Fruit fly (Drosophila melanogaster) whole organism, prepupa: ENCODE results near the gene CG32374.

ENCODE experiments used
- Blimp-1 ChIP-seq: fragments of 200-800 bp; sonication (Bioruptor generic); optimal IDR thresholded peaks from 3 replicates; lab custom pipeline; 2017; ENCODE audit warnings: missing biosample characterization, missing genetic modification characterization, mild to moderate bottlenecking, moderate library complexity, missing genetic modification reagents
- CG10631 ChIP-seq: fragments of 200-800 bp; sonication (Bioruptor generic); optimal IDR thresholded peaks from 2 replicates; lab custom pipeline; 2016; ENCODE audit warnings: missing biosample characterization, missing genetic modification characterization
- CG10669 ChIP-seq: fragments of 200-800 bp; sonication (Bioruptor generic); optimal IDR thresholded peaks from 3 replicates; lab custom pipeline; 2018; ENCODE audit warnings: missing biosample characterization, mild to moderate bottlenecking, missing genetic modification characterization, moderate library complexity
- CG11294 ChIP-seq: fragments of 200-800 bp; sonication (Bioruptor generic); IDR thresholded peaks from 2 replicates; pipeline ENCODE4 v1.3.6; 2022; ENCODE audit warnings: missing biosample characterization, missing genetic modification characterization
- CG11762 ChIP-seq: fragments of 200-800 bp; sonication (Bioruptor generic); optimal IDR thresholded peaks from 3 replicates; lab custom pipeline; 2016; ENCODE audit warnings: missing biosample characterization, missing genetic modification characterization; ENCODE audit not compliant: insufficient read depth
- CG11902 ChIP-seq: fragments of 200-800 bp; sonication (Bioruptor generic); optimal IDR thresholded peaks from 3 replicates; lab custom pipeline; 2016; ENCODE audit warnings: missing biosample characterization, missing genetic modification characterization
- CG15336 ChIP-seq: fragments of 200-800 bp; sonication (Bioruptor generic); IDR thresholded peaks from 2 replicates; pipeline ENCODE4 v1.3.6; 2022; ENCODE audit warnings: missing biosample characterization, missing genetic modification characterization
- CG16779 ChIP-seq: fragments of 200-800 bp; sonication (Bioruptor generic); optimal IDR thresholded peaks from 3 replicates; lab custom pipeline; 2017; ENCODE audit warnings: missing biosample characterization, mild to moderate bottlenecking, missing genetic modification characterization
- CG3032 ChIP-seq: fragments of 200-800 bp; optimal IDR thresholded peaks from 2 replicates; lab custom pipeline; 2019; ENCODE audit warnings: missing biosample characterization, mild to moderate bottlenecking, missing genetic modification characterization, moderate library complexity
- CG31627 ChIP-seq: fragments of 200-800 bp; sonication (Bioruptor generic); optimal IDR thresholded peaks from 3 replicates; lab custom pipeline; 2016; ENCODE audit warnings: missing biosample characterization, missing genetic modification characterization
- CG32006 ChIP-seq: fragments of 200-800 bp; sonication (Bioruptor generic); optimal IDR thresholded peaks from 3 replicates; lab custom pipeline; 2017; ENCODE audit warnings: missing biosample characterization, mild to moderate bottlenecking, missing genetic modification characterization
- CG34406 ChIP-seq: fragments of 200-800 bp; sonication (Bioruptor generic); optimal IDR thresholded peaks from 3 replicates; lab custom pipeline; 2016; ENCODE audit warnings: missing biosample characterization, missing genetic modification characterization
- CG3919 ChIP-seq: fragments of 200-800 bp; sonication (Bioruptor generic); optimal IDR thresholded peaks from 3 replicates; lab custom pipeline; 2016; ENCODE audit warnings: missing biosample characterization, missing genetic modification characterization
- CG6163 ChIP-seq: fragments of 200-800 bp; sonication (Bioruptor generic); IDR thresholded peaks from 3 replicates; pipeline ENCODE4 v1.3.6; 2022; ENCODE audit warnings: missing biosample characterization, missing genetic modification characterization
- CG6276 ChIP-seq: fragments of 200-800 bp; sonication (Bioruptor generic); optimal IDR thresholded peaks from 2 replicates; lab custom pipeline; 2017; ENCODE audit warnings: missing biosample characterization, mild to moderate bottlenecking, missing genetic modification characterization
- CG6792 ChIP-seq: fragments of 200-800 bp; sonication (Bioruptor generic); optimal IDR thresholded peaks from 3 replicates; lab custom pipeline; 2016; ENCODE audit warnings: missing biosample characterization, missing genetic modification characterization
- CG6808 ChIP-seq: fragments of 200-800 bp; sonication (Bioruptor generic); optimal IDR thresholded peaks from 3 replicates; lab custom pipeline; 2017; ENCODE audit warnings: missing biosample characterization, missing genetic modification characterization, mild to moderate bottlenecking, moderate library complexity, missing genetic modification reagents
- CG6854 ChIP-seq: fragments of 200-800 bp; sonication (Bioruptor generic); optimal IDR thresholded peaks from 2 replicates; lab custom pipeline; 2017; ENCODE audit warnings: missing biosample characterization, mild to moderate bottlenecking, missing genetic modification characterization
- CG7368 ChIP-seq: fragments of 200-800 bp; sonication (Bioruptor generic); optimal IDR thresholded peaks from 3 replicates; lab custom pipeline; 2016; ENCODE audit warnings: missing biosample characterization, missing genetic modification characterization
- CG8319 ChIP-seq: fragments of 200-800 bp; sonication (Bioruptor generic); optimal IDR thresholded peaks from 3 replicates; lab custom pipeline; 2016; ENCODE audit warnings: missing biosample characterization, missing genetic modification characterization
- CG8632 ChIP-seq: fragments of 200-800 bp; sonication (Bioruptor generic); optimal IDR thresholded peaks from 3 replicates; lab custom pipeline; 2016; ENCODE audit warnings: missing biosample characterization, missing genetic modification characterization
- CG9139 ChIP-seq: fragments of 200-800 bp; sonication (Bioruptor generic); optimal IDR thresholded peaks from 3 replicates; lab custom pipeline; 2017; ENCODE audit warnings: missing biosample characterization, mild to moderate bottlenecking, missing genetic modification characterization
- Eip78C ChIP-seq: fragments of 200-800 bp; sonication (Bioruptor generic); peaks from one replicate; lab custom pipeline; 2016; ENCODE audit warnings: missing biosample characterization, missing genetic modification characterization
- Eip93F ChIP-seq: fragments of 200-800 bp; sonication (Bioruptor generic); optimal IDR thresholded peaks from 2 replicates; lab custom pipeline; 2016; ENCODE audit warnings: missing biosample characterization, mild to moderate bottlenecking, missing genetic modification characterization
- Ets21C ChIP-seq: fragments of 200-800 bp; sonication (Bioruptor generic); optimal IDR thresholded peaks from 3 replicates; lab custom pipeline; 2016; ENCODE audit warnings: missing biosample characterization, missing genetic modification characterization
- Ets96B ChIP-seq: fragments of 200-800 bp; optimal IDR thresholded peaks from 2 replicates; lab custom pipeline; 2019; ENCODE audit warnings: missing biosample characterization, mild to moderate bottlenecking, missing genetic modification characterization, moderate library complexity
- Gug ChIP-seq: fragments of 200-800 bp; sonication (Bioruptor generic); IDR thresholded peaks from 2 replicates; pipeline ENCODE4 v1.3.6; 2022; ENCODE audit warnings: missing biosample characterization, missing genetic modification characterization
- Hr39 ChIP-seq: fragments of 200-800 bp; sonication (Bioruptor generic); optimal IDR thresholded peaks from 2 replicates; lab custom pipeline; 2016; ENCODE audit warnings: missing biosample characterization, missing genetic modification characterization
- Hr4 ChIP-seq: fragments of 200-800 bp; sonication (Bioruptor generic); optimal IDR thresholded peaks from 3 replicates; lab custom pipeline; 2016; ENCODE audit warnings: missing biosample characterization, missing genetic modification characterization
- Lpt ChIP-seq: fragments of 200-800 bp; sonication (Bioruptor generic); optimal IDR thresholded peaks from 3 replicates; lab custom pipeline; 2016; ENCODE audit warnings: missing biosample characterization, missing genetic modification characterization
- Met ChIP-seq: fragments of 200-800 bp; sonication (Bioruptor generic); optimal IDR thresholded peaks from 3 replicates; lab custom pipeline; 2016; ENCODE audit warnings: missing biosample characterization, missing genetic modification characterization
- OdsH ChIP-seq: fragments of 200-800 bp; sonication (Bioruptor generic); optimal IDR thresholded peaks from 3 replicates; lab custom pipeline; 2016; ENCODE audit warnings: missing biosample characterization, missing genetic modification characterization
- Smox ChIP-seq: fragments of 200-800 bp; sonication (Bioruptor generic); optimal IDR thresholded peaks from 3 replicates; lab custom pipeline; 2016; ENCODE audit warnings: missing biosample characterization, missing genetic modification characterization
- Sox102F ChIP-seq: fragments of 200-800 bp; sonication (Bioruptor generic); optimal IDR thresholded peaks from 2 replicates; lab custom pipeline; 2016; ENCODE audit warnings: missing biosample characterization, mild to moderate bottlenecking, missing genetic modification characterization
- Sox14 ChIP-seq: fragments of 200-800 bp; sonication (Bioruptor generic); optimal IDR thresholded peaks from 3 replicates; lab custom pipeline; 2016; ENCODE audit warnings: missing biosample characterization, missing genetic modification characterization
- Sox15 ChIP-seq: fragments of 200-800 bp; sonication (Bioruptor generic); optimal IDR thresholded peaks from 3 replicates; lab custom pipeline; 2016; ENCODE audit warnings: missing biosample characterization, missing genetic modification characterization
- achi ChIP-seq: fragments of 200-800 bp; sonication (Bioruptor generic); optimal IDR thresholded peaks from 3 replicates; lab custom pipeline; 2016; ENCODE audit warnings: missing biosample characterization, missing genetic modification characterization
- acj6 ChIP-seq: fragments of 200-800 bp; sonication (Bioruptor generic); optimal IDR thresholded peaks from 3 replicates; lab custom pipeline; 2016; ENCODE audit warnings: missing biosample characterization, missing genetic modification characterization
- cyc ChIP-seq: fragments of 200-800 bp; sonication (Bioruptor generic); optimal IDR thresholded peaks from 3 replicates; lab custom pipeline; 2016; ENCODE audit warnings: missing biosample characterization, missing genetic modification characterization
- dac ChIP-seq: fragments of 200-800 bp; sonication (Bioruptor generic); optimal IDR thresholded peaks from 2 replicates; lab custom pipeline; 2017; ENCODE audit warnings: missing biosample characterization, mild to moderate bottlenecking, missing genetic modification characterization
- dsx ChIP-seq: fragments of 200-800 bp; optimal IDR thresholded peaks from 3 replicates; lab custom pipeline; 2019; ENCODE audit warnings: missing biosample characterization, mild to moderate bottlenecking, missing genetic modification characterization, moderate library complexity; ENCODE audit not compliant: poor library complexity, severe bottlenecking
- eg ChIP-seq: fragments of 200-800 bp; sonication (Bioruptor generic); IDR thresholded peaks from 3 replicates; pipeline ENCODE4 v1.3.6; 2022; ENCODE audit warnings: missing biosample characterization, missing genetic modification characterization
- fd59A ChIP-seq: fragments of 200-800 bp; sonication (Bioruptor generic); optimal IDR thresholded peaks from 2 replicates; lab custom pipeline; 2017; ENCODE audit warnings: missing biosample characterization, mild to moderate bottlenecking, missing genetic modification characterization, missing genetic modification reagents
- fkh ChIP-seq: fragments of 200-800 bp; sonication (Bioruptor generic); optimal IDR thresholded peaks from 3 replicates; lab custom pipeline; 2017; ENCODE audit warnings: missing biosample characterization, mild to moderate bottlenecking, missing genetic modification characterization, moderate library complexity
- lz ChIP-seq: fragments of 200-800 bp; sonication (Bioruptor generic); optimal IDR thresholded peaks from 3 replicates; lab custom pipeline; 2016; ENCODE audit warnings: missing biosample characterization, missing genetic modification characterization
- net ChIP-seq: fragments of 200-800 bp; sonication (Bioruptor generic); optimal IDR thresholded peaks from 3 replicates; lab custom pipeline; 2016; ENCODE audit warnings: missing biosample characterization, missing genetic modification characterization
- pdm3 ChIP-seq: fragments of 200-800 bp; sonication (Bioruptor generic); optimal IDR thresholded peaks from 3 replicates; lab custom pipeline; 2016; ENCODE audit warnings: missing biosample characterization, missing genetic modification characterization
- spab ChIP-seq: fragments of 200-800 bp; sonication (Bioruptor generic); optimal IDR thresholded peaks from 2 replicates; lab custom pipeline; 2017; ENCODE audit warnings: missing biosample characterization, mild to moderate bottlenecking, missing genetic modification characterization, missing genetic modification reagents
- ss ChIP-seq, 2 experiments: fragments of 200-800 bp; sonication (Bioruptor generic); optimal IDR thresholded peaks; 2 replicates in 1 of 2; 3 replicates in 1 of 2; lab custom pipeline; 2017 to 2018; ENCODE audit warnings: mild to moderate bottlenecking in 2 of 2, missing biosample characterization in 2 of 2, missing genetic modification characterization in 2 of 2, moderate library complexity in 1 of 2
- svp ChIP-seq: fragments of 200-800 bp; sonication (Bioruptor generic); peaks from one replicate; lab custom pipeline; 2016; ENCODE audit warnings: missing biosample characterization, missing genetic modification characterization
- topi ChIP-seq: fragments of 200-800 bp; sonication (Bioruptor generic); optimal IDR thresholded peaks from 3 replicates; lab custom pipeline; 2016; ENCODE audit warnings: missing biosample characterization, missing genetic modification characterization
- vri ChIP-seq: fragments of 200-800 bp; sonication (Bioruptor generic); optimal IDR thresholded peaks from 3 replicates; lab custom pipeline; 2016; ENCODE audit warnings: missing biosample characterization, mild to moderate bottlenecking, missing genetic modification characterization

CG32374 gene

DNA sequence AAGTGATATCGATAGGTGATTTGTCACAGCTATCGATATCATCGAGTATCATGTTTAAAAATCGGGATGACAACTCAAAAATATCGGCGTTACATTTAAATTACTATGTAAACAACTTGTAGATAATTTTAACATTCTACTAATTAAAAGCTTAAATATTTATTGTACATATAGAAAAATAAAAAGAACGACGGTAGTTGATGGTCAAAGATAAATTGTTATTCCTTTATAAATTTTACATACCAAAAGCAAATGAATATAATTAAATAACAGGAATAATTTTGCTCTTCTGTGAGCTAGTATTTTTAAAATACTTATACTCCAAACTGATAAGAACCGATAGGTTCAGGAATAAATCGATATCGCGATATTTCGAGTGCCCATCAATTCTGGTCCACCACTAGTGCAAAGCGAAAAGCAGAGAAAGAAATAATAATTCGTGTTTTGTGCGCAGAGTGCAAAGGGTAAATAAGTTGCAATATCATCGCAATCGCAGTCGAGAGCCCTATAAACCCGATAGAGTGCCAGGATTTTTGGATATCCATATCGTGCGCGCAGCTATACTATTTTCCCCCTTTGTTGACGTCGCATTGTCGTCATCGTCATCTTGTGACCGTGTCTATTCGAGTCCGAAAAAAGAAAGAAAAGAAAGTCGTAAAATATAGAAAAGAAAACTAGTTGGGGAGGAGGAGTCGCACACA lies 12.4 kb downstream of the CG32374 start, which contains the start of gene lqf:
Gene lqf, plus strand, starts transcription at position 401 of the 701 bp plus-strand sequence.
- TF ChIP-seq CG34406 = no peak
- TF ChIP-seq Smox (GFP tag; lab: Kevin White, UChicago) = peak; percentile 32
- no peak for TF ChIP-seq CG11902
- TF ChIP-seq Sox14 (GFP tag; lab: Kevin White, UChicago) = no peak
- no peak for TF ChIP-seq lz (GFP tag; lab: Kevin White, UChicago)
- no peak for TF ChIP-seq CG31627 (GFP tag; lab: Kevin White, UChicago)
- no peak for TF ChIP-seq vri (GFP tag; lab: Kevin White, UChicago)
- TF ChIP-seq fkh (GFP tag; lab: Kevin White, UChicago) = peak; percentile 80
- TF ChIP-seq CG6276 (GFP tag; lab: Kevin White, UChicago) = peak; percentile 35
- TF ChIP-seq Sox15 (GFP tag; lab: Kevin White, UChicago) = no peak
- no peak for TF ChIP-seq CG8319 (GFP tag; lab: Kevin White, UChicago)
- no peak for TF ChIP-seq dac (GFP tag; lab: Kevin White, UChicago)
- TF ChIP-seq fd59A = no peak
- no peak for TF ChIP-seq OdsH
- no peak for TF ChIP-seq Blimp-1 (GFP tag; lab: Kevin White, UChicago)
- no peak for TF ChIP-seq net (GFP tag; lab: Kevin White, UChicago)
- TF ChIP-seq CG6854 (GFP tag; lab: Kevin White, UChicago) = peak; percentile 28
- no peak for TF ChIP-seq Ets96B (tag; lab: Kevin White, UChicago)
- no peak for TF ChIP-seq CG7368
- peak; percentile 81 for TF ChIP-seq svp (GFP tag; lab: Kevin White, UChicago)
- TF ChIP-seq achi (GFP tag; lab: Kevin White, UChicago) = no peak
- no peak for TF ChIP-seq topi
- peak in 1 of 2 experiments; percentile 29 for TF ChIP-seq ss (GFP tag; optimal IDR thresholded peaks at IDR 0.05; lab: Kevin White, UChicago)
- no peak for TF ChIP-seq pdm3 (GFP tag; lab: Kevin White, UChicago)
- no peak for TF ChIP-seq Gug (GFP tag; lab: Robert Waterston, UW)
- TF ChIP-seq CG3032 = peak; percentile 26
- no peak for TF ChIP-seq acj6 (GFP tag; lab: Kevin White, UChicago)
- no peak for TF ChIP-seq Met (GFP tag; lab: Kevin White, UChicago)
- no peak for TF ChIP-seq Ets21C (GFP tag; lab: Kevin White, UChicago)
- no peak for TF ChIP-seq eg (GFP tag; lab: Robert Waterston, UW)
- no peak for TF ChIP-seq Hr39 (GFP tag; lab: Kevin White, UChicago)
- TF ChIP-seq CG6163 (GFP tag; lab: Robert Waterston, UW) = no peak
- peak; percentile 24 for TF ChIP-seq CG9139 (GFP tag; lab: Kevin White, UChicago)
- TF ChIP-seq CG16779 (tag; lab: Kevin White, UChicago) = no peak
- no peak for TF ChIP-seq CG11762
- TF ChIP-seq CG6808 (GFP tag; lab: Kevin White, UChicago) = no peak
- peak; percentile 62 for TF ChIP-seq Eip78C (GFP tag; lab: Kevin White, UChicago)
- no peak for TF ChIP-seq Eip93F (GFP tag; lab: Kevin White, UChicago)
- TF ChIP-seq CG11294 = no peak
- no peak for TF ChIP-seq Lpt (GFP tag; lab: Kevin White, UChicago)
- no peak for TF ChIP-seq CG10669
- TF ChIP-seq CG8632 (GFP tag; lab: Kevin White, UChicago) = no peak
- TF ChIP-seq spab = no peak
- no peak for TF ChIP-seq CG6792 (GFP tag; lab: Kevin White, UChicago)
- no peak for TF ChIP-seq cyc (GFP tag; lab: Kevin White, UChicago)
- TF ChIP-seq CG15336 = 0 out of 2 replicates have a peak, but pooled peaks have one; percentile 27
- no peak for TF ChIP-seq CG32006 (GFP tag; lab: Kevin White, UChicago)
- no peak for TF ChIP-seq Sox102F (GFP tag; lab: Kevin White, UChicago)
- TF ChIP-seq CG10631 (GFP tag; lab: Kevin White, UChicago) = peak; percentile 49
- no peak for TF ChIP-seq Hr4 (GFP tag; lab: Kevin White, UChicago)
- peak; percentile 40 for TF ChIP-seq CG3919
- TF ChIP-seq dsx = peak; percentile 30
